Worm (Caenorhabditis elegans) whole organism, young adult: ENCODE measurements around the gene rde-12.

Experiments used
- B0035.1 ChIP-seq: sonication (generic microtip); optimal IDR thresholded peaks from 2 replicates; lab custom pipeline; 2016; ENCODE audit warnings: missing genetic modification characterization, mild to moderate bottlenecking, missing compliant biosample characterization, missing genotype, missing genetic modification reagents
- B0336.3 ChIP-seq: fragments of 200-800 bp; sonication (Bioruptor generic); IDR thresholded peaks from 2 replicates; pipeline ENCODE4 v1.3.6; 2022; ENCODE audit warnings: missing genetic modification characterization, missing compliant biosample characterization
- F10E7.11 ChIP-seq: sonication (generic microtip); optimal IDR thresholded peaks from 2 replicates; lab custom pipeline; 2017; ENCODE audit warnings: mild to moderate bottlenecking, missing genetic modification characterization, moderate library complexity, missing compliant biosample characterization
- F23B12.7 ChIP-seq: sonication (generic microtip); optimal IDR thresholded peaks from 2 replicates; lab custom pipeline; 2017; ENCODE audit warnings: missing genetic modification characterization, mild to moderate bottlenecking, missing compliant biosample characterization, antibody characterized with exemption, moderate library complexity; ENCODE audit not compliant: insufficient read depth
- F39B2.1 ChIP-seq: fragments of 200-800 bp; sonication (Bioruptor generic); IDR thresholded peaks from 2 replicates; pipeline ENCODE4 v1.3.6; 2022; ENCODE audit warnings: missing genetic modification reagents, missing genetic modification characterization, missing compliant biosample characterization
- F49E8.2 ChIP-seq: sonication (generic microtip); optimal IDR thresholded peaks from 3 replicates; lab custom pipeline; 2017; ENCODE audit warnings: missing genetic modification characterization, mild to moderate bottlenecking, missing compliant biosample characterization, antibody characterized with exemption, moderate library complexity; ENCODE audit not compliant: insufficient read depth
- F55B11.4 ChIP-seq: sonication (generic microtip); optimal IDR thresholded peaks from 2 replicates; lab custom pipeline; 2016; ENCODE audit warnings: missing compliant biosample characterization, missing genetic modification characterization, borderline replicate concordance; ENCODE audit not compliant: insufficient read depth
- F57C9.4 ChIP-seq: sonication (generic microtip); optimal IDR thresholded peaks from 2 replicates; lab custom pipeline; 2017; ENCODE audit warnings: mild to moderate bottlenecking, missing genetic modification characterization, missing compliant biosample characterization
- K11D2.4 ChIP-seq: fragments of 200-800 bp; sonication (Bioruptor generic); IDR thresholded peaks from 2 replicates; pipeline ENCODE4 v1.3.6; 2022; ENCODE audit warnings: missing genetic modification reagents, missing genetic modification characterization, missing compliant biosample characterization
- T07F8.4 ChIP-seq: sonication (generic microtip); optimal IDR thresholded peaks from 2 replicates; lab custom pipeline; 2016; ENCODE audit warnings: mild to moderate bottlenecking, missing genetic modification characterization, moderate library complexity, missing compliant biosample characterization
- Y53F4B.3 ChIP-seq: fragments of 200-800 bp; sonication (Bioruptor generic); IDR thresholded peaks from 2 replicates; pipeline ENCODE4 v1.3.6; 2022; ENCODE audit warnings: missing genetic modification reagents, missing genetic modification characterization, missing compliant biosample characterization
- Y53G8AR.9 ChIP-seq: fragments of 200-800 bp; sonication (Bioruptor generic); conservative IDR thresholded peaks from 2 replicates; pipeline ENCODE4 v1.3.6; 2022; ENCODE audit warnings: missing genetic modification reagents, missing genetic modification characterization, missing compliant biosample characterization
- ZK185.1 ChIP-seq: sonication (generic microtip); optimal IDR thresholded peaks from 2 replicates; lab custom pipeline; 2016; ENCODE audit warnings: mild to moderate bottlenecking, missing genetic modification characterization, missing compliant biosample characterization; ENCODE audit not compliant: poor library complexity, severe bottlenecking
- ama-1 ChIP-seq, 3 experiments: fragments of 150-350 bp in 1 of 3; sonication (generic microtip) in 2 of 3; optimal IDR thresholded peaks; 2 replicates each; lab custom pipeline; 2014 to 2018; ENCODE audit warnings: missing biosample characterization in 2 of 3, missing genetic modification characterization in 2 of 3, missing genetic modification reagents in 2 of 3
- aptf-3 ChIP-seq: fragments of 200-800 bp; sonication (Bioruptor generic); IDR thresholded peaks from 2 replicates; pipeline ENCODE4 v1.3.6; 2022; ENCODE audit warnings: missing genetic modification characterization, missing compliant biosample characterization
- cebp-1 ChIP-seq, 2 experiments: fragments of 200-800 bp in 1 of 2; sonication (Bioruptor generic) in 1 of 2; sonication (generic microtip) in 1 of 2; IDR thresholded peaks in 1 of 2; optimal IDR thresholded peaks in 1 of 2; 2 replicates each; pipeline versions ENCODE4 v1.3.6 to Lab custom; 2017 to 2022; ENCODE audit warnings: missing compliant biosample characterization in 2 of 2, missing genetic modification characterization in 2 of 2, mild to moderate bottlenecking in 1 of 2, missing genetic modification reagents in 1 of 2, moderate library complexity in 1 of 2
- die-1 ChIP-seq: sonication (generic microtip); optimal IDR thresholded peaks from 2 replicates; lab custom pipeline; 2016; ENCODE audit warnings: missing genotype, mild to moderate bottlenecking, missing genetic modification characterization, missing compliant biosample characterization
- dpl-1 ChIP-seq: fragments of 150-350 bp; optimal IDR thresholded peaks from 2 replicates; lab custom pipeline; 2014; ENCODE audit warnings: missing biosample characterization, missing genetic modification reagents, missing genetic modification characterization
- efl-1 ChIP-seq: fragments of 150-350 bp; optimal IDR thresholded peaks from 2 replicates; lab custom pipeline; 2014; ENCODE audit warnings: missing biosample characterization, missing genetic modification reagents, missing genetic modification characterization
- egrh-3 ChIP-seq: fragments of 200-800 bp; sonication (Bioruptor generic); IDR thresholded peaks from 2 replicates; pipeline ENCODE4 v1.3.6; 2022; ENCODE audit warnings: missing genetic modification reagents, missing genetic modification characterization, missing compliant biosample characterization
- ekl-4 ChIP-seq: fragments of 200-800 bp; sonication (Bioruptor generic); IDR thresholded peaks from 2 replicates; pipeline ENCODE4 v1.3.6; 2022; ENCODE audit warnings: missing genetic modification reagents, missing genetic modification characterization, missing compliant biosample characterization
- him-1 ChIP-seq: sonication (generic microtip); optimal IDR thresholded peaks from 2 replicates; lab custom pipeline; 2016; ENCODE audit warnings: missing genotype, missing genetic modification reagents, missing genetic modification characterization, missing compliant biosample characterization
- hlh-12 ChIP-seq: sonication (generic microtip); optimal IDR thresholded peaks from 2 replicates; lab custom pipeline; 2016; ENCODE audit warnings: missing genetic modification characterization, missing compliant biosample characterization
- lag-1 ChIP-seq: fragments of 200-800 bp; sonication (Bioruptor generic); IDR thresholded peaks from 2 replicates; pipeline ENCODE4 v1.3.6; 2022; ENCODE audit warnings: missing genetic modification reagents, missing genetic modification characterization, missing compliant biosample characterization
- let-526 ChIP-seq: fragments of 200-800 bp; sonication (Bioruptor generic); IDR thresholded peaks from 2 replicates; pipeline ENCODE4 v1.3.6; 2022; ENCODE audit warnings: missing genetic modification reagents, missing genetic modification characterization, missing compliant biosample characterization
- let-607 ChIP-seq, 2 experiments: fragments of 200-800 bp in 1 of 2; sonication (Bioruptor generic) in 1 of 2; sonication (generic microtip) in 1 of 2; optimal IDR thresholded peaks; 2 replicates each; lab custom pipeline; 2016 to 2018; ENCODE audit warnings: mild to moderate bottlenecking in 2 of 2, missing compliant biosample characterization in 2 of 2, missing genetic modification characterization in 2 of 2, moderate library complexity in 2 of 2, missing genotype in 1 of 2
- lin-26 ChIP-seq: fragments of 200-800 bp; sonication (Bioruptor generic); IDR thresholded peaks from 2 replicates; pipeline ENCODE4 v1.3.6; 2022; ENCODE audit warnings: missing genetic modification reagents, missing genetic modification characterization, missing compliant biosample characterization
- lin-40 ChIP-seq: sonication (generic microtip); optimal IDR thresholded peaks from 2 replicates; lab custom pipeline; 2016; ENCODE audit warnings: missing genetic modification characterization, mild to moderate bottlenecking, missing compliant biosample characterization, missing genotype, missing genetic modification reagents
- lin-54 ChIP-seq: fragments of 200-800 bp; sonication (Bioruptor generic); optimal IDR thresholded peaks from 2 replicates; lab custom pipeline; 2018; ENCODE audit warnings: mild to moderate bottlenecking, missing genetic modification characterization, missing compliant biosample characterization
- lsy-27 ChIP-seq: sonication (generic microtip); optimal IDR thresholded peaks from 2 replicates; lab custom pipeline; 2017; ENCODE audit warnings: missing genetic modification characterization, mild to moderate bottlenecking, missing compliant biosample characterization, antibody characterized with exemption, missing genotype, borderline replicate concordance; ENCODE audit not compliant: insufficient read depth
- madf-10 ChIP-seq: sonication (generic microtip); optimal IDR thresholded peaks from 2 replicates; lab custom pipeline; 2016; ENCODE audit warnings: mild to moderate bottlenecking, missing genetic modification characterization, missing compliant biosample characterization
- mcd-1 ChIP-seq: fragments of 200-800 bp; sonication (Bioruptor generic); IDR thresholded peaks from 2 replicates; pipeline ENCODE4 v1.3.6; 2022; ENCODE audit warnings: missing genetic modification reagents, missing genetic modification characterization, missing compliant biosample characterization
- nfyb-1 ChIP-seq: fragments of 200-800 bp; sonication (Bioruptor generic); IDR thresholded peaks from 2 replicates; pipeline ENCODE4 v1.3.6; 2022; ENCODE audit warnings: missing genetic modification reagents, missing genetic modification characterization, missing compliant biosample characterization
- nhr-179 ChIP-seq: sonication (generic microtip); optimal IDR thresholded peaks from 2 replicates; lab custom pipeline; 2016; ENCODE audit warnings: mild to moderate bottlenecking, missing genetic modification characterization, missing compliant biosample characterization
- pha-4 ChIP-seq: fragments of 150-350 bp; sonication (generic microtip); optimal IDR thresholded peaks from 2 replicates; lab custom pipeline; 2014; ENCODE audit warnings: missing biosample characterization, missing genetic modification reagents, missing genetic modification characterization
- repo-1 ChIP-seq: sonication (generic microtip); optimal IDR thresholded peaks from 2 replicates; lab custom pipeline; 2017; ENCODE audit warnings: mild to moderate bottlenecking, missing genetic modification characterization, missing compliant biosample characterization
- sea-2 ChIP-seq: fragments of 200-800 bp; sonication (Bioruptor generic); IDR thresholded peaks from 2 replicates; pipeline ENCODE4 v1.3.6; 2022; ENCODE audit warnings: missing genetic modification characterization, missing compliant biosample characterization
- snpc-1.3 ChIP-seq: sonication (generic microtip); optimal IDR thresholded peaks from 2 replicates; lab custom pipeline; 2017; ENCODE audit warnings: missing genetic modification characterization, mild to moderate bottlenecking, missing compliant biosample characterization, antibody characterized with exemption, moderate library complexity, missing genotype, missing genetic modification reagents; ENCODE audit not compliant: insufficient read depth
- snpc-3.4 ChIP-seq: sonication (generic microtip); optimal IDR thresholded peaks from 2 replicates; lab custom pipeline; 2017; ENCODE audit warnings: missing genetic modification characterization, mild to moderate bottlenecking, missing compliant biosample characterization, antibody characterized with exemption, moderate library complexity, missing genotype, missing genetic modification reagents
- somi-1 ChIP-seq: fragments of 200-800 bp; sonication (Bioruptor generic); optimal IDR thresholded peaks from 2 replicates; lab custom pipeline; 2018; ENCODE audit warnings: mild to moderate bottlenecking, missing genetic modification characterization, missing compliant biosample characterization
- tlf-1 ChIP-seq: fragments of 200-800 bp; sonication (Bioruptor generic); optimal IDR thresholded peaks from 2 replicates; lab custom pipeline; 2018; ENCODE audit warnings: mild to moderate bottlenecking, missing genetic modification characterization, missing compliant biosample characterization
- unc-130 ChIP-seq: sonication (generic microtip); optimal IDR thresholded peaks from 2 replicates; lab custom pipeline; 2016; ENCODE audit warnings: missing genetic modification reagents, missing genetic modification characterization, missing compliant biosample characterization
- zfh-2 ChIP-seq: fragments of 200-800 bp; sonication (Bioruptor generic); conservative IDR thresholded peaks from 2 replicates; pipeline ENCODE4 v1.3.6; 2022; ENCODE audit warnings: missing genetic modification reagents, missing genetic modification characterization, missing compliant biosample characterization
- zim-3 ChIP-seq: sonication (generic microtip); optimal IDR thresholded peaks from 2 replicates; lab custom pipeline; 2017; ENCODE audit warnings: mild to moderate bottlenecking, missing genetic modification characterization, moderate library complexity, missing compliant biosample characterization
- ztf-22 ChIP-seq: fragments of 200-800 bp; sonication (Bioruptor generic); optimal IDR thresholded peaks from 2 replicates; lab custom pipeline; 2018; ENCODE audit warnings: mild to moderate bottlenecking, missing genetic modification characterization, moderate library complexity, missing compliant biosample characterization
- ztf-25 ChIP-seq: fragments of 200-800 bp; sonication (Bioruptor generic); IDR thresholded peaks from 2 replicates; pipeline ENCODE4 v1.3.6; 2022; ENCODE audit warnings: missing genetic modification reagents, missing genetic modification characterization, missing compliant biosample characterization
- ztf-6 ChIP-seq: fragments of 200-800 bp; sonication (Bioruptor generic); IDR thresholded peaks from 2 replicates; pipeline ENCODE4 v1.3.6; 2022; ENCODE audit warnings: missing genetic modification reagents, missing genetic modification characterization, missing compliant biosample characterization

rde-12 gene

ce11 chrV:13715223-13715686 lies 50.1 kb downstream of the rde-12 start, which contains the start of gene zipt-9 (continued):
- TF ChIP-seq zfh-2 (no peak), lsy-27 (tag; lab: Kevin White, UChicago) (no peak), efl-1 (GFP tag; lab: Kevin White, UChicago) (peak; percentile 27), F10E7.11 (tag; lab: Kevin White, UChicago) (no peak), cebp-1 (GFP tag; IDR thresholded peaks at IDR 0.05; lab: Robert Waterston, UW) (no peak), cebp-1 (tag; optimal IDR thresholded peaks at IDR 0.05; lab: Kevin White, UChicago) (no peak), aptf-3 (GFP tag; lab: Robert Waterston, UW) (no peak), repo-1 (tag; lab: Kevin White, UChicago) (no peak), ztf-22 (no peak), B0035.1 (tag; lab: Kevin White, UChicago) (no peak), mcd-1 (GFP tag; lab: Robert Waterston, UW) (peak; percentile 94), tlf-1 (no peak), F49E8.2 (peak; percentile 22), somi-1 (GFP tag; lab: Kevin White, UChicago) (peak; percentile 24), hlh-12 (no peak), die-1 (tag; lab: Kevin White, UChicago) (no peak), unc-130 (peak; percentile 15), zim-3 (tag; lab: Kevin White, UChicago) (no peak), let-526 (no peak), lin-40 (tag; lab: Kevin White, UChicago) (no peak), him-1 (tag; lab: Kevin White, UChicago) (peak; percentile 24), lin-26 (no peak), lin-54 (peak; percentile 58), T07F8.4 (tag; lab: Kevin White, UChicago) (no peak), F55B11.4 (tag; lab: Kevin White, UChicago) (no peak), ztf-25 (GFP tag; lab: Robert Waterston, UW) (0 out of 2 replicates have a peak, but pooled peaks have one; percentile 51), F39B2.1 (GFP tag; lab: Robert Waterston, UW) (no peak), let-607 (tag; optimal IDR thresholded peaks at IDR 0.05; lab: Kevin White, UChicago) (peak in 1 of 2 experiments; percentile 44), nhr-179 (tag; lab: Kevin White, UChicago) (no peak), F23B12.7 (tag; lab: Kevin White, UChicago) (peak; percentile 68), pha-4 (tag; lab: Kevin White, UChicago) (no peak), ekl-4 (GFP tag; lab: Robert Waterston, UW) (no peak), Y53F4B.3 (no peak), lag-1 (GFP tag; lab: Robert Waterston, UW) (no peak), snpc-3.4 (tag; lab: Kevin White, UChicago) (no peak), snpc-1.3 (no peak), ama-1 (optimal IDR thresholded peaks at IDR 0.05; lab: Kevin White, UChicago) (no peak), ama-1 (GFP tag; optimal IDR thresholded peaks at IDR 0.05; lab: Kevin White, UChicago) (no peak), ZK185.1 (tag; lab: Kevin White, UChicago) (peak; percentile 84), B0336.3 (GFP tag; lab: Robert Waterston, UW) (no peak), madf-10 (tag; lab: Kevin White, UChicago) (peak; percentile 60), ztf-6 (GFP tag; lab: Robert Waterston, UW) (no peak), dpl-1 (GFP tag; lab: Kevin White, UChicago) (no peak), K11D2.4 (GFP tag; lab: Robert Waterston, UW) (0 out of 2 replicates have a peak, but pooled peaks have one; percentile 28), Y53G8AR.9 (GFP tag; lab: Robert Waterston, UW) (no peak), F57C9.4 (tag; lab: Kevin White, UChicago) (no peak), sea-2 (no peak), egrh-3 (GFP tag; lab: Robert Waterston, UW) (no peak), nfyb-1 (GFP tag; lab: Robert Waterston, UW) (no peak)
